Fruit fly (Drosophila melanogaster) whole organism, pupa: ENCODE measurements around the gene Plod.

Source experiments
- CG10348 ChIP-seq: fragments of 200-800 bp; sonication (Bioruptor generic); IDR thresholded peaks from 2 replicates; pipeline ENCODE4 v1.3.6; 2022; ENCODE audit warnings: missing biosample characterization, missing genetic modification characterization
- CG12605 ChIP-seq: fragments of 200-800 bp; sonication (Bioruptor generic); IDR thresholded peaks from 2 replicates; pipeline ENCODE4 v1.3.6; 2022; ENCODE audit warnings: missing biosample characterization, missing genetic modification characterization
- CG13204 ChIP-seq: fragments of 200-800 bp; sonication (Bioruptor generic); optimal IDR thresholded peaks from 2 replicates; lab custom pipeline; 2018; ENCODE audit warnings: missing biosample characterization, mild to moderate bottlenecking, missing genetic modification characterization, moderate library complexity
- CG14655 ChIP-seq: fragments of 200-800 bp; sonication (Bioruptor generic); optimal IDR thresholded peaks from 3 replicates; lab custom pipeline; 2017; ENCODE audit warnings: mild to moderate bottlenecking, missing biosample characterization, missing genetic modification reagents, missing genetic modification characterization
- CG15710 ChIP-seq: fragments of 200-800 bp; sonication (Bioruptor generic); optimal IDR thresholded peaks from 2 replicates; lab custom pipeline; 2018; ENCODE audit warnings: missing biosample characterization, mild to moderate bottlenecking, missing genetic modification characterization, moderate library complexity
- CG17806 ChIP-seq: fragments of 200-800 bp; sonication (Bioruptor generic); optimal IDR thresholded peaks from 2 replicates; lab custom pipeline; 2018; ENCODE audit warnings: missing biosample characterization, mild to moderate bottlenecking, missing genetic modification characterization, moderate library complexity
- CG32121 ChIP-seq: fragments of 200-800 bp; sonication (Bioruptor generic); IDR thresholded peaks from 2 replicates; pipeline ENCODE4 v1.3.6; 2022; ENCODE audit warnings: missing biosample characterization, missing genetic modification characterization
- CG34367 ChIP-seq: fragments of 200-800 bp; sonication (Bioruptor generic); optimal IDR thresholded peaks from 2 replicates; lab custom pipeline; 2018; ENCODE audit warnings: missing biosample characterization, mild to moderate bottlenecking, missing genetic modification characterization
- CG4496 ChIP-seq: fragments of 200-800 bp; sonication (Bioruptor generic); IDR thresholded peaks from 3 replicates; pipeline ENCODE4 v1.3.6; 2022; ENCODE audit warnings: missing biosample characterization, missing genetic modification characterization
- CG8159 ChIP-seq: fragments of 200-800 bp; sonication (Bioruptor generic); optimal IDR thresholded peaks from 3 replicates; lab custom pipeline; 2018; ENCODE audit warnings: missing biosample characterization, mild to moderate bottlenecking, missing genetic modification characterization, moderate library complexity
- CG8301 ChIP-seq: fragments of 200-800 bp; sonication (Bioruptor generic); optimal IDR thresholded peaks from 2 replicates; lab custom pipeline; 2018; ENCODE audit warnings: missing biosample characterization, mild to moderate bottlenecking, missing genetic modification characterization
- CG9948 ChIP-seq: fragments of 200-800 bp; sonication (Bioruptor generic); optimal IDR thresholded peaks from 2 replicates; lab custom pipeline; 2018; ENCODE audit warnings: missing biosample characterization, mild to moderate bottlenecking, missing genetic modification characterization, moderate library complexity
- D1 ChIP-seq: fragments of 200-800 bp; sonication (Bioruptor generic); optimal IDR thresholded peaks from 2 replicates; lab custom pipeline; 2018; ENCODE audit warnings: missing biosample characterization, mild to moderate bottlenecking, missing genetic modification characterization, moderate library complexity
- EcR ChIP-seq: fragments of 200-800 bp; sonication (Bioruptor generic); optimal IDR thresholded peaks from 3 replicates; lab custom pipeline; 2019; ENCODE audit warnings: missing biosample characterization, missing genetic modification characterization, mild to moderate bottlenecking, moderate library complexity, missing genetic modification reagents
- Ets98B ChIP-seq: fragments of 200-800 bp; sonication (Bioruptor generic); IDR thresholded peaks from 2 replicates; pipeline ENCODE4 v1.3.6; 2022; ENCODE audit warnings: missing biosample characterization, missing genetic modification characterization
- Pif1A ChIP-seq: fragments of 200-800 bp; sonication (Bioruptor generic); optimal IDR thresholded peaks from 3 replicates; lab custom pipeline; 2016; ENCODE audit warnings: missing biosample characterization, missing genetic modification characterization
- Pif1B ChIP-seq: fragments of 200-800 bp; sonication (Bioruptor generic); optimal IDR thresholded peaks from 3 replicates; lab custom pipeline; 2016; ENCODE audit warnings: missing biosample characterization, missing genetic modification characterization
- Snoo ChIP-seq: fragments of 200-800 bp; sonication (Bioruptor generic); optimal IDR thresholded peaks from 3 replicates; lab custom pipeline; 2017; ENCODE audit warnings: missing biosample characterization, mild to moderate bottlenecking, missing genetic modification characterization, inconsistent platforms
- fd96Ca ChIP-seq: fragments of 200-800 bp; sonication (Bioruptor generic); IDR thresholded peaks from 3 replicates; pipeline ENCODE4 v1.3.6; 2022; ENCODE audit warnings: missing biosample characterization, missing genetic modification characterization
- gl ChIP-seq: fragments of 200-800 bp; sonication (Bioruptor generic); optimal IDR thresholded peaks from 2 replicates; lab custom pipeline; 2018; ENCODE audit warnings: missing biosample characterization, mild to moderate bottlenecking, missing genetic modification characterization
- rn ChIP-seq: fragments of 200-800 bp; sonication (Bioruptor generic); IDR thresholded peaks from 2 replicates; pipeline ENCODE4 v1.3.6; 2022; ENCODE audit warnings: missing biosample characterization, missing genetic modification characterization

Gene Plod

DNA sequence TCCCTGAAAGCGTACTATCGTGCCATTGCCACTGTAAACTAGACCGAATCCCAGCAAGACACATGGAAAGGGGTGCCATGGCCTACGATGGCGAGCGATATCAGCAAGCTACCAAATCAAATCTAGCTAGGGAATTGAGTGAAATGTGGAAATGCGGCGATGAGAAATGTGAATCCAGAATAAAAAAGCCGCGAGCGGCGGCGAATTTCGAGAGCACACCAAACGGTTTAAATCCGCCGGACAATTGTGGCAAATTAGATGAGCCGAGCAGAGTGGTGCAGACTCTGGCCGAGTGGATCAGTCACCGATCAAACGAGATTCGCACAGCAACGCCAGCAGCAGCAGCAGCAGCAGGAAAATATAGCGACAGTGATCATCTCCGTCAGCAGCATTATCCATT lies 4.8 kb downstream of the Plod start, which contains the start of gene nkt:
TSS of gene nkt (plus strand) at position 301 of the 400 bp plus-strand sequence.
- TF ChIP-seq CG32121 (GFP tag; lab: Robert Waterston, UW), result no peak
- TF ChIP-seq CG34367 (tag; lab: Kevin White, UChicago), result no peak
- TF ChIP-seq fd96Ca, result no peak
- TF ChIP-seq CG10348, result no peak
- no peak for TF ChIP-seq CG12605 (GFP tag; lab: Robert Waterston, UW)
- TF ChIP-seq CG14655, result no peak
- no peak for TF ChIP-seq EcR (GFP tag; lab: Kevin White, UChicago)

- TF ChIP-seq CG4496 (GFP tag; lab: Robert Waterston, UW) (no peak), CG14655 (no peak), CG8301 (no peak), CG15710 (tag; lab: Kevin White, UChicago) (no peak), fd96Ca (no peak), rn (GFP tag; lab: Robert Waterston, UW) (no peak), CG8159 (tag; lab: Kevin White, UChicago) (no peak), CG17806 (tag; lab: Kevin White, UChicago) (no peak), Ets98B (GFP tag; lab: Robert Waterston, UW) (no peak), D1 (tag; lab: Kevin White, UChicago) (no peak), Pif1B (no peak), CG13204 (GFP tag; lab: Kevin White, UChicago) (no peak), CG9948 (tag; lab: Kevin White, UChicago) (no peak), Pif1A (GFP tag; lab: Kevin White, UChicago) (no peak)
Measured at dm6 chr3L:11199320-11199719, 6.5 kb downstream of the Plod start, which contains the start of gene CG7607. Gene CG7607, plus strand, starts transcription at chr3L:11199620.

DNA sequence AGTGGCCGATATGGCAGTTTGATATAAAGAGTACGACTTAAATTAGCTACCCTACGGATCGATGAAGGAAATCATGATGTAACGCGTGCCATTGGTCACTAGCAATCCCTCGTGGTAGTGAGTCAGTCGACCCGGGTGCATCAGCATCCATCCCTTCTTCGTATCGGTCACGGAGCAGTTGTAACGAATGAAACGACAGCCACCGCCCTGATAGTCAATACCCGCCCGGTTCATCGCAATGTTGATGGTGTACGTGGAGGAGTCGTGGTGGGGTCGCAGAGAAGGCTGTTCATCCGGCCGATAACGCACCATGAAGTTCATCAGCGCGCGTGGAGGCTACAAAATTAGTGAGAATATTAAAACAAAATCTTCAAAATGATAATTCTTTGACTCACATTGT lies 7.4 kb downstream of the Plod start:
- TF ChIP-seq EcR (GFP tag; lab: Kevin White, UChicago), result peak; percentile 67
- TF ChIP-seq Snoo (tag; lab: Kevin White, UChicago), result no peak

DNA sequence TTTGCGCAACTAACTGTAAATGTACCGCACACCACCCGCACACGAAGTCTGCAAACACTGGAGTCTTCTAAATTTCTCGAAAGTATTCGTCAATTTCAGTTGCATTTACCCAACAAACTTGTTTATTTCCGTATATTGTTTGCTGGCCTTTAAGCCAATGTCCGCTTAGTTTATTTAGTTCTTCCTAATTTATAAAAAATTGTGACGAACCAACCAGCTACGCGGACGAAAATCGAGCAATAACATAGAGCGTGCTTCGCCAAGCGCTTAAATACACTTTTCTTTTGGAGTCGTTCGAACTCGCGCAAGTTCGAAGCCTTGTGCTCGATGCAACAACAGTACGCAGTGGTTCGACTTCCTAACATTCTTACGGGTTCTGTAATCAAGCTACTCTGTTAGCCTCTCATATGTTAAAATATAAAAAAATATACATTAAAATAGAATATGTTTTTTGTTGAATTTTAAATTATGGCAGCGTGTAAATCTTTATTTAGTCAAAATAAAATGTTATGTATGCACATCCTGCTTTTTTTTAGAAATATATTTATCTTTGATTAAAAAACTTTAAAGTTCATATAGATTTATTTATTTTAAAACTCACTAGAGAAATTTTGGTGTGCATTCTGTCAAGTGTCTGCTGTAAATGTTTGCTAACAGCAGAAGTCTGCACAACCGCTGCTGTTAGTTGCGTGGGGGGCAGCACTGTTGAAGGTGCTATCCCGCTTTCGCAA lies 8.4 kb downstream of the Plod start, which contains the start of gene GlcAT-P:
TSS of gene GlcAT-P (minus strand) at position 246 of the 731 bp plus-strand sequence.
- TF ChIP-seq gl (tag; lab: Kevin White, UChicago) (no peak), CG10348 (no peak), CG8301 (peak; percentile 35), CG17806 (tag; lab: Kevin White, UChicago) (peak; percentile 68), CG13204 (GFP tag; lab: Kevin White, UChicago) (no peak), fd96Ca (no peak), CG12605 (GFP tag; lab: Robert Waterston, UW) (peak; percentile 31; the same call in 1 of the 2 replicates), Ets98B (GFP tag; lab: Robert Waterston, UW) (peak; percentile 71), rn (GFP tag; lab: Robert Waterston, UW) (peak; percentile 53; the same call in 1 of the 2 replicates), Pif1A (GFP tag; lab: Kevin White, UChicago) (peak; percentile 9), CG32121 (GFP tag; lab: Robert Waterston, UW) (peak; percentile 87), D1 (tag; lab: Kevin White, UChicago) (peak; percentile 87), Pif1B (peak; percentile 22), CG9948 (tag; lab: Kevin White, UChicago) (peak; percentile 59), CG34367 (tag; lab: Kevin White, UChicago) (peak; percentile 63), CG8159 (tag; lab: Kevin White, UChicago) (peak; percentile 80), CG15710 (tag; lab: Kevin White, UChicago) (peak; percentile 58), CG4496 (GFP tag; lab: Robert Waterston, UW) (peak; percentile 53; the same call in 2 of the 3 replicates), CG14655 (peak; percentile 67), EcR (GFP tag; lab: Kevin White, UChicago) (no peak), Snoo (tag; lab: Kevin White, UChicago) (peak; percentile 22)

DNA sequence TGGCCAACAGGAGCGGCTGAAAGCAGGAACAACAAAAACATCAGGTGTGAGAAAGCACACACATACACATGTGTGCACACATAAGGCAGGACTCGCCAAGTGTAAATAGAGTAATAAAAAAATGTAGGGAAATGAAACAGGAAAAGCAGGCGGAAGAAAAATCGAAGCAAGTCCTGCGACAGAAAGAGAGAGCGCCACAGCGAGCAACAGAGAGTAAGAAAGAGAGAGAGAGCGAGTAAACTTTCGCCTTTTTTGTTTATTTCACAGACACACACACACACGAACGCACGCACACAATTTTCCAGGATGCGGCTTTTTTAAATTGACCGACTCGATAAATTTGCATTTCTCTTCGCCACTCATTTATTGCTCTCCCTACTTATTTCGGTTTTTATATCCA lies 9.0 kb downstream of the Plod start:
- TF ChIP-seq Ets98B (GFP tag; lab: Robert Waterston, UW) (no peak), CG15710 (tag; lab: Kevin White, UChicago) (no peak), CG17806 (tag; lab: Kevin White, UChicago) (no peak), rn (GFP tag; lab: Robert Waterston, UW) (no peak), Snoo (tag; lab: Kevin White, UChicago) (no peak), Pif1A (GFP tag; lab: Kevin White, UChicago) (no peak), CG8301 (no peak), CG14655 (no peak), CG10348 (no peak)
- TF ChIP-seq, all 21 proteins: peak for 0

dm6 chr3L:11195275-11195674 lies 10.5 kb downstream of the Plod start:
- TF ChIP-seq Snoo (tag; lab: Kevin White, UChicago) (no peak), CG13204 (GFP tag; lab: Kevin White, UChicago) (no peak), CG15710 (tag; lab: Kevin White, UChicago) (no peak), Pif1A (GFP tag; lab: Kevin White, UChicago) (no peak), D1 (tag; lab: Kevin White, UChicago) (no peak), EcR (GFP tag; lab: Kevin White, UChicago) (no peak), CG32121 (GFP tag; lab: Robert Waterston, UW) (no peak), fd96Ca (no peak), CG14655 (no peak), CG8301 (no peak), CG8159 (tag; lab: Kevin White, UChicago) (no peak)
